Worm (Caenorhabditis elegans): ENCODE results near the gene ubh-3.

Gene ubh-3

DNA sequence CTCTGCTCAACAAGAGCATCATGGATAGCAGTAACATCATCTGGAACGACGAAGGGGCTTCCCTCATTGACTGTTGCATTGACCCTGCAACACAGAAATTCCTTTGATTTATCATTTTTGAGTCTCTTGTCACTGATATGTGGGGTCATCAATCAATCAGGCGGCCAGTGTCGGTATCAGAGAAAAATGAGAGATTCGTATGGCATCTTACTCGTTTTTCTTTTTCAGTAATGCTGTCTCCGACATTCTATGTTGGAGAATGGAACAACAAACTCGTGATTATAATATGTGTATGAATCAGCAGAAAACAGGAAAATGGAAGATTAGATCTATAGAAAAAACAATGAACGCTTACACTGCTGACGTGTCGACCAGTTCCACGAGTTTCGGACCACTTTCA lies 5.4 kb downstream of the ubh-3 start:
- TF ChIP-seq nhr-20 (tag; optimal IDR thresholded peaks at IDR 0.05) (peak; percentile 74), C04F5.9 (tag; optimal IDR thresholded peaks at IDR 0.05) (no peak), nhr-76 (tag; optimal IDR thresholded peaks at IDR 0.05) (no peak), nhr-19 (GFP tag; conservative IDR thresholded peaks at IDR 0.05) (peak; percentile 32; the same call in 1 of the 2 replicates), elt-3 (tag; optimal IDR thresholded peaks at IDR 0.05) (peak in 4 of 6 experiments; percentile 11 to 86 (median 61)), sup-37 (GFP tag; optimal IDR thresholded peaks at IDR 0.05) (no peak), pag-3 (tag; optimal IDR thresholded peaks at IDR 0.05; ENCODE audit: borderline replicate concordance, insufficient read depth) (peak; percentile 32), nhr-85 (tag) (peak; percentile 91), efl-1 (optimal IDR thresholded peaks at IDR 0.05) (no peak), efl-1 (GFP tag; optimal IDR thresholded peaks at IDR 0.05 in 1 of 2) (peak in 1 of 2 experiments; percentile 94), lsy-2 (tag; optimal IDR thresholded peaks at IDR 0.05) (peak in 1 of 2 experiments; percentile 49), snu-23 (GFP tag; optimal IDR thresholded peaks at IDR 0.05) (peak; percentile 42), elt-2 (tag; optimal IDR thresholded peaks at IDR 0.05) (no peak), pqm-1 (tag; optimal IDR thresholded peaks at IDR 0.05) (no peak), nhr-47 (tag; optimal IDR thresholded peaks at IDR 0.05) (no peak), tbx-2 (tag; optimal IDR thresholded peaks at IDR 0.05) (peak; percentile 18), lin-35 (GFP tag; optimal IDR thresholded peaks at IDR 0.05) (peak in 1 of 2 experiments; percentile 55), lin-14 (GFP tag; optimal IDR thresholded peaks at IDR 0.05) (peak; percentile 69), snpc-4 (tag; optimal IDR thresholded peaks at IDR 0.05) (no peak), unc-62 (GFP tag; optimal IDR thresholded peaks at IDR 0.05) (no peak), skn-1 (tag; optimal IDR thresholded peaks at IDR 0.05) (no peak), fos-1 (tag; optimal IDR thresholded peaks at IDR 0.05) (no peak), zag-1 (tag; optimal IDR thresholded peaks at IDR 0.05) (no peak), ceh-8 (GFP tag; optimal IDR thresholded peaks at IDR 0.05) (no peak), mef-2 (tag; optimal IDR thresholded peaks at IDR 0.05) (no peak), nhr-71 (tag; optimal IDR thresholded peaks at IDR 0.05) (peak; percentile 64), vab-15 (tag; optimal IDR thresholded peaks at IDR 0.05) (no peak), grh-1 (GFP tag; IDR thresholded peaks at IDR 0.05) (peak; percentile 6; the same call in 1 of the 2 replicates), mep-1 (tag; optimal IDR thresholded peaks at IDR 0.05) (peak; percentile 12), blmp-1 (tag; optimal IDR thresholded peaks at IDR 0.05) (peak; percentile 80)

ce11 chrV:6498903-6499302 lies 9.7 kb downstream of the ubh-3 start, which contains the start of gene W01A11.1:
W01A11.1 (plus strand) TSS chrV:6499224.
- TF ChIP-seq nhr-28 (tag; optimal IDR thresholded peaks at IDR 0.05) (no peak), nhr-76 (tag; optimal IDR thresholded peaks at IDR 0.05) (no peak), isw-1 (GFP tag; IDR thresholded peaks at IDR 0.05) (no peak), mef-2 (tag; optimal IDR thresholded peaks at IDR 0.05) (no peak), nhr-85 (tag) (no peak), fkh-4 (tag; optimal IDR thresholded peaks at IDR 0.05; ENCODE audit: borderline replicate concordance) (no peak), ama-1 (optimal IDR thresholded peaks at IDR 0.05) (no peak), skn-1 (tag; optimal IDR thresholded peaks at IDR 0.05) (no peak), lin-13 (GFP tag; optimal IDR thresholded peaks at IDR 0.05) (no peak), egl-27 (tag; optimal IDR thresholded peaks at IDR 0.05) (no peak)

- TF ChIP-seq nhr-20 (tag; optimal IDR thresholded peaks at IDR 0.05) (no peak), lin-14 (GFP tag; optimal IDR thresholded peaks at IDR 0.05) (peak; percentile 11)
These were observed 10.2 kb downstream of the ubh-3 start for ce11 chrV:6498441-6498840.

DNA sequence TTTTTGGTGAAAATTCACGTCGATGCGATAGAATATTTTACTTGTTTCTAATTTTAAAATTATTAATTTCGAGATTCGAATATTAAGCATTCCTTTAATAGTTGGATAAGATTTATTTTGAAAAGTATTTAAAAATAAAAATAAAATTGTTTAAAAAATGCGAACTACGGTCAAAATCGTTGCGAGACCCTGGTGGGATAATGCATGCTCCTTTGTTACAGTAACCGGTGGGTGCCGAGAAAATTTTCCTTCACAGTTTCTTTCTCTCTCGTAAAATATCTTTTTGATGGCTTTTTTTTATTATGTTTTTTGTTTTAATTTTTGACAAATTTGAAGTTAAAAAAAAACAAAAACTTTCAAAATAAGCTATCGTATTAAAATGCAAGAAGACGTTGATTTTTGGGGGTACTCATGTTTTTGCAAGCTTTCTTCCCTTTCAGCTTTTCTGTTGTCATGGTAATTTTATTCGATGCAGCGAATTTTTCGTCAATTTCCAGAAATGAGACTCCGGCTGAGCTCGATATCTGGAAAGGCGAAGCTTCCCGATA lies 11.9 kb downstream of the ubh-3 start, which contains the start of gene dgtr-1:
Gene dgtr-1, plus strand, starts transcription at position 498 of the 548 bp plus-strand sequence.
- no peak for TF ChIP-seq unc-98 (GFP tag; IDR thresholded peaks at IDR 0.05)
- no peak for TF ChIP-seq F16B12.6 (tag; optimal IDR thresholded peaks at IDR 0.05)
- TF ChIP-seq alr-1 (tag; optimal IDR thresholded peaks at IDR 0.05; ENCODE audit: borderline replicate concordance), result no peak
